Fruit fly (Drosophila melanogaster): Measurements from ENCODE around the gene CG8012.

Gene CG8012

dm6 chr3L:8197779-8198279 lies 17.3 kb upstream of the CG8012 start, which contains the start of the genes UbcE2M and Dhps (continued):
- TF ChIP-seq CG1603 (tag; optimal IDR thresholded peaks at IDR 0.05) (no peak), CG14860 (GFP tag; IDR thresholded peaks at IDR 0.05; ENCODE audit: partially characterized antibody) (peak; percentile 57), CG10366 (GFP tag; IDR thresholded peaks at IDR 0.05) (peak; percentile 41; the same call in 1 of the 2 replicates), CG3838 (GFP tag; optimal IDR thresholded peaks at IDR 0.05) (no peak), luna (GFP tag; optimal IDR thresholded peaks at IDR 0.05) (no peak), CG2116 (GFP tag; optimal IDR thresholded peaks at IDR 0.05) (peak; percentile 83), CG10959 (GFP tag; IDR thresholded peaks at IDR 0.05) (no peak), CG6813 (GFP tag; optimal IDR thresholded peaks at IDR 0.05) (no peak), bab2 (GFP tag; optimal IDR thresholded peaks at IDR 0.05) (no peak), Ssrp (tag; optimal IDR thresholded peaks at IDR 0.05) (peak; percentile 80), CG11504 (tag; optimal IDR thresholded peaks at IDR 0.05) (no peak), CG6791 (GFP tag; IDR thresholded peaks at IDR 0.05; ENCODE audit: partially characterized antibody) (peak; percentile 82), pita (GFP tag; optimal IDR thresholded peaks at IDR 0.05) (no peak), nerfin-2 (GFP tag; IDR thresholded peaks at IDR 0.05; ENCODE audit: partially characterized antibody) (peak; percentile 53), E2f2 (GFP tag; IDR thresholded peaks at IDR 0.05) (peak; percentile 53; the same call in 1 of the 2 replicates), CG12769 (tag; optimal IDR thresholded peaks at IDR 0.05) (no peak), Oli (tag; optimal IDR thresholded peaks at IDR 0.05) (peak; percentile 65), CG10565 (GFP tag; optimal IDR thresholded peaks at IDR 0.05) (no peak), Ets97D (GFP tag; optimal IDR thresholded peaks at IDR 0.05) (peak; percentile 36), pros (GFP tag; optimal IDR thresholded peaks at IDR 0.05) (no peak), CG12104 (GFP tag; optimal IDR thresholded peaks at IDR 0.05) (peak; percentile 43), Bgb (GFP tag; IDR thresholded peaks at IDR 0.05; ENCODE audit: partially characterized antibody) (peak; percentile 75), Dll (GFP tag; IDR thresholded peaks at IDR 0.05; ENCODE audit: partially characterized antibody) (peak; percentile 75), CG31365 (tag; optimal IDR thresholded peaks at IDR 0.05) (no peak), disco-r (GFP tag; optimal IDR thresholded peaks at IDR 0.05) (no peak), CHES-1-like (GFP tag; optimal IDR thresholded peaks at IDR 0.05) (peak; percentile 56), GATAe (GFP tag; conservative IDR thresholded peaks at IDR 0.05) (0 out of 2 replicates have a peak, but pooled peaks have one; percentile 11), kni (GFP tag; optimal IDR thresholded peaks at IDR 0.05) (no peak), CG9727 (GFP tag; optimal IDR thresholded peaks at IDR 0.05) (peak; percentile 76), Dbx (GFP tag; IDR thresholded peaks at IDR 0.05) (peak; percentile 85), CG31224 (GFP tag; IDR thresholded peaks at IDR 0.05) (peak; percentile 56; the same call in 1 of the 2 replicates), seq (GFP tag; IDR thresholded peaks at IDR 0.05) (0 out of 2 replicates have a peak, but pooled peaks have one; percentile 26), CG2678 (tag; optimal IDR thresholded peaks at IDR 0.05) (no peak), NK7.1 (GFP tag; optimal IDR thresholded peaks at IDR 0.05) (no peak), Jarid2 (GFP tag; optimal IDR thresholded peaks at IDR 0.05) (no peak), CG4707 (GFP tag; optimal IDR thresholded peaks at IDR 0.05) (no peak), CG32772 (GFP tag; IDR thresholded peaks at IDR 0.05) (peak; percentile 63), CG7357 (GFP tag; IDR thresholded peaks at IDR 0.05) (peak; percentile 55; the same call in 2 of the 3 replicates), CG15601 (tag; optimal IDR thresholded peaks at IDR 0.05) (no peak), CG9797 (GFP tag; optimal IDR thresholded peaks at IDR 0.05) (peak; percentile 23), salm (tag; optimal IDR thresholded peaks at IDR 0.05) (no peak), Poxn (GFP tag; IDR thresholded peaks at IDR 0.05) (peak; percentile 42; the same call in 1 of the 2 replicates), Six4 (GFP tag; optimal IDR thresholded peaks at IDR 0.05) (peak; percentile 31), CG8944 (GFP tag; optimal IDR thresholded peaks at IDR 0.05) (peak; percentile 11), Hsf (GFP tag; optimal IDR thresholded peaks at IDR 0.05) (peak; percentile 49), insv (GFP tag; optimal IDR thresholded peaks at IDR 0.05) (peak in 1 of 2 experiments; percentile 30), CG15073 (GFP tag; optimal IDR thresholded peaks at IDR 0.05) (no peak), chn (GFP tag; optimal IDR thresholded peaks at IDR 0.05) (peak; percentile 41), tll (GFP tag; optimal IDR thresholded peaks at IDR 0.05) (no peak)

All from whole organism, embryonic.